Worm (Caenorhabditis elegans) whole organism, mixed stage, embryonic: ENCODE data around the gene srd-74.

Source experiments
- blmp-1 ChIP-seq: fragments of 150-350 bp; optimal IDR thresholded peaks from 2 replicates; lab custom pipeline; 2014; ENCODE audit warnings: missing biosample characterization, missing genetic modification characterization
- elt-3 ChIP-seq: fragments of 150-350 bp; optimal IDR thresholded peaks from 2 replicates; lab custom pipeline; 2014; ENCODE audit warnings: missing biosample characterization, missing genetic modification characterization
- lsy-2 ChIP-seq: fragments of 150-350 bp; optimal IDR thresholded peaks from 2 replicates; lab custom pipeline; 2014; ENCODE audit warnings: missing biosample characterization, missing genetic modification characterization
- mep-1 ChIP-seq: fragments of 150-350 bp; optimal IDR thresholded peaks from 2 replicates; lab custom pipeline; 2017; ENCODE audit warnings: missing biosample characterization, missing genetic modification reagents, missing genetic modification characterization, inconsistent platforms
- nhr-28 ChIP-seq: fragments of 150-350 bp; optimal IDR thresholded peaks from 2 replicates; lab custom pipeline; 2014; ENCODE audit warnings: missing biosample characterization, missing genetic modification characterization
- zip-8 ChIP-seq: fragments of 150-350 bp; optimal IDR thresholded peaks from 2 replicates; lab custom pipeline; 2014; ENCODE audit warnings: missing biosample characterization, missing genetic modification characterization

DNA sequence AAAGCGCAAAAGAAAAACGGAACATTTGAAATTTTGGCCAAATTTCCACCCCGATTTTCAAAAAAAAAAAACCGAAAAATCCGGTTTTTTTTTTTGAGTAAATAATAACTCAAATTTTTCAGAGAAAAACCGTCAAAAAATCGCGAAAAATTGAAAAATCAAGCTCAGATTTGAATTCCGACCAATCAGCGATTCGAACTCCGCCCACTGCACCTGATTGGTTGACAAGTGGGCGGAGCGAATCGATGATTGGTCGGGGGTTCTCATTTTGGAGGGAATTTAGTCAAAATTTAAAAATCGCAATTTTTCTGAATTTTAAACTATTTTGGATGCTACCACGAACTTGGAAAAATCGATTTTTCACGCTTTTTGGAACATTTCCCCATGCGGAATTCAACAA is 47.2 kb downstream of the srd-74 start:
- no peak for TF ChIP-seq elt-3 (tag; lab: Kevin White, UChicago)
- TF ChIP-seq zip-8 (tag; lab: Kevin White, UChicago): no peak
- TF ChIP-seq nhr-28 (tag; lab: Kevin White, UChicago): no peak
- no peak for TF ChIP-seq blmp-1 (tag; lab: Kevin White, UChicago)
- no peak for TF ChIP-seq mep-1 (tag; lab: Kevin White, UChicago)
- no peak for TF ChIP-seq lsy-2 (tag; lab: Kevin White, UChicago)
